Worm (Caenorhabditis elegans) whole organism, young adult: Measurements from ENCODE around the gene srt-52.
A peak's percentile ranks its signal among the peaks of the same experiment; 100 is the strongest.

Experiments used
- B0035.1 ChIP-seq: sonication (generic microtip); optimal IDR thresholded peaks from 2 replicates; lab custom pipeline; 2016; ENCODE audit warnings: missing genetic modification characterization, mild to moderate bottlenecking, missing compliant biosample characterization, missing genotype, missing genetic modification reagents
- C06A6.2 ChIP-seq: fragments of 200-800 bp; sonication (Bioruptor generic); conservative IDR thresholded peaks from 2 replicates; pipeline ENCODE4 v1.3.6; 2022; ENCODE audit warnings: missing genetic modification characterization, missing compliant biosample characterization
- F22D6.2 ChIP-seq: sonication (generic microtip); optimal IDR thresholded peaks from 2 replicates; lab custom pipeline; 2016; ENCODE audit warnings: mild to moderate bottlenecking, missing genetic modification characterization, missing compliant biosample characterization
- F57C9.4 ChIP-seq: sonication (generic microtip); optimal IDR thresholded peaks from 2 replicates; lab custom pipeline; 2017; ENCODE audit warnings: mild to moderate bottlenecking, missing genetic modification characterization, missing compliant biosample characterization
- K11D2.4 ChIP-seq: fragments of 200-800 bp; sonication (Bioruptor generic); IDR thresholded peaks from 2 replicates; pipeline ENCODE4 v1.3.6; 2022; ENCODE audit warnings: missing genetic modification reagents, missing genetic modification characterization, missing compliant biosample characterization
- Y53F4B.3 ChIP-seq: fragments of 200-800 bp; sonication (Bioruptor generic); IDR thresholded peaks from 2 replicates; pipeline ENCODE4 v1.3.6; 2022; ENCODE audit warnings: missing genetic modification reagents, missing genetic modification characterization, missing compliant biosample characterization
- bed-2 ChIP-seq: fragments of 200-800 bp; sonication (Bioruptor generic); IDR thresholded peaks from 2 replicates; pipeline ENCODE4 v1.3.6; 2022; ENCODE audit warnings: missing genetic modification reagents, missing genetic modification characterization, missing compliant biosample characterization
- cebp-2 ChIP-seq: fragments of 200-800 bp; sonication (Bioruptor generic); IDR thresholded peaks from 2 replicates; pipeline ENCODE4 v1.3.6; 2022; ENCODE audit warnings: missing genetic modification characterization, missing compliant biosample characterization
- ceh-79 ChIP-seq: sonication (generic microtip); optimal IDR thresholded peaks from 2 replicates; lab custom pipeline; 2017; ENCODE audit warnings: mild to moderate bottlenecking, missing genetic modification characterization, missing compliant biosample characterization
- die-1 ChIP-seq: sonication (generic microtip); optimal IDR thresholded peaks from 2 replicates; lab custom pipeline; 2016; ENCODE audit warnings: missing genotype, mild to moderate bottlenecking, missing genetic modification characterization, missing compliant biosample characterization
- egrh-3 ChIP-seq: fragments of 200-800 bp; sonication (Bioruptor generic); IDR thresholded peaks from 2 replicates; pipeline ENCODE4 v1.3.6; 2022; ENCODE audit warnings: missing genetic modification reagents, missing genetic modification characterization, missing compliant biosample characterization
- ekl-4 ChIP-seq: fragments of 200-800 bp; sonication (Bioruptor generic); IDR thresholded peaks from 2 replicates; pipeline ENCODE4 v1.3.6; 2022; ENCODE audit warnings: missing genetic modification reagents, missing genetic modification characterization, missing compliant biosample characterization
- gei-17 ChIP-seq: fragments of 200-800 bp; sonication (Bioruptor generic); optimal IDR thresholded peaks from 2 replicates; lab custom pipeline; 2018; ENCODE audit warnings: mild to moderate bottlenecking, missing genetic modification characterization, missing compliant biosample characterization
- hlh-12 ChIP-seq: sonication (generic microtip); optimal IDR thresholded peaks from 2 replicates; lab custom pipeline; 2016; ENCODE audit warnings: missing genetic modification characterization, missing compliant biosample characterization
- hlh-26 ChIP-seq: fragments of 200-800 bp; sonication (Bioruptor generic); conservative IDR thresholded peaks from 2 replicates; pipeline ENCODE4 v1.3.6; 2022; ENCODE audit warnings: missing genetic modification reagents, missing genetic modification characterization, missing compliant biosample characterization
- hmg-20 ChIP-seq: fragments of 200-800 bp; sonication (Bioruptor generic); IDR thresholded peaks from 2 replicates; pipeline ENCODE4 v1.3.6; 2022; ENCODE audit warnings: missing genetic modification reagents, missing genetic modification characterization, missing compliant biosample characterization
- hrde-1 ChIP-seq: sonication (generic microtip); optimal IDR thresholded peaks from 2 replicates; lab custom pipeline; 2016; ENCODE audit warnings: missing genetic modification characterization, mild to moderate bottlenecking, missing compliant biosample characterization, moderate library complexity, missing genotype, missing genetic modification reagents, borderline replicate concordance
- let-526 ChIP-seq: fragments of 200-800 bp; sonication (Bioruptor generic); IDR thresholded peaks from 2 replicates; pipeline ENCODE4 v1.3.6; 2022; ENCODE audit warnings: missing genetic modification reagents, missing genetic modification characterization, missing compliant biosample characterization
- let-607 ChIP-seq, 2 experiments: fragments of 200-800 bp in 1 of 2; sonication (Bioruptor generic) in 1 of 2; sonication (generic microtip) in 1 of 2; optimal IDR thresholded peaks; 2 replicates each; lab custom pipeline; 2016 to 2018; ENCODE audit warnings: mild to moderate bottlenecking in 2 of 2, missing compliant biosample characterization in 2 of 2, missing genetic modification characterization in 2 of 2, moderate library complexity in 2 of 2, missing genotype in 1 of 2
- lin-26 ChIP-seq: fragments of 200-800 bp; sonication (Bioruptor generic); IDR thresholded peaks from 2 replicates; pipeline ENCODE4 v1.3.6; 2022; ENCODE audit warnings: missing genetic modification reagents, missing genetic modification characterization, missing compliant biosample characterization
- lin-54 ChIP-seq: fragments of 200-800 bp; sonication (Bioruptor generic); optimal IDR thresholded peaks from 2 replicates; lab custom pipeline; 2018; ENCODE audit warnings: mild to moderate bottlenecking, missing genetic modification characterization, missing compliant biosample characterization
- mel-28 ChIP-seq: sonication (generic microtip); optimal IDR thresholded peaks from 2 replicates; lab custom pipeline; 2016; ENCODE audit warnings: borderline replicate concordance, mild to moderate bottlenecking, missing genetic modification characterization, missing compliant biosample characterization
- nfyb-1 ChIP-seq: fragments of 200-800 bp; sonication (Bioruptor generic); IDR thresholded peaks from 2 replicates; pipeline ENCODE4 v1.3.6; 2022; ENCODE audit warnings: missing genetic modification reagents, missing genetic modification characterization, missing compliant biosample characterization
- nhr-27 ChIP-seq: fragments of 200-800 bp; sonication (Bioruptor generic); optimal IDR thresholded peaks from 2 replicates; lab custom pipeline; 2018; ENCODE audit warnings: mild to moderate bottlenecking, missing genetic modification characterization, moderate library complexity, missing compliant biosample characterization
- pbrm-1 ChIP-seq: fragments of 200-800 bp; sonication (Bioruptor generic); IDR thresholded peaks from 2 replicates; pipeline ENCODE4 v1.3.6; 2022; ENCODE audit warnings: missing genetic modification reagents, missing genetic modification characterization, missing compliant biosample characterization
- repo-1 ChIP-seq: sonication (generic microtip); optimal IDR thresholded peaks from 2 replicates; lab custom pipeline; 2017; ENCODE audit warnings: mild to moderate bottlenecking, missing genetic modification characterization, missing compliant biosample characterization
- rpc-1 ChIP-seq, 2 experiments: fragments of 150-350 bp in 1 of 2; sonication (generic microtip) in 1 of 2; optimal IDR thresholded peaks; 2 replicates each; lab custom pipeline; 2014 to 2018; ENCODE audit warnings: missing biosample characterization in 1 of 2, missing genetic modification characterization in 1 of 2, missing genetic modification reagents in 1 of 2, missing genotype in 1 of 2
- snpc-1.1 ChIP-seq: sonication (generic microtip); optimal IDR thresholded peaks from 2 replicates; lab custom pipeline; 2017; ENCODE audit warnings: missing genetic modification characterization, mild to moderate bottlenecking, missing compliant biosample characterization, antibody characterized with exemption, moderate library complexity, missing genotype, missing genetic modification reagents; ENCODE audit not compliant: insufficient read depth
- snpc-4 ChIP-seq, 5 experiments: fragments of 150-350 bp in 1 of 5; sonication (generic microtip) in 4 of 5; optimal IDR thresholded peaks; 2 replicates each; lab custom pipeline; 2014 to 2018; ENCODE audit warnings: missing genetic modification characterization in 5 of 5, missing biosample characterization in 3 of 5, antibody characterized with exemption in 2 of 5, mild to moderate bottlenecking in 2 of 5, missing compliant biosample characterization in 2 of 5, missing genotype in 2 of 5, moderate library complexity in 2 of 5, missing genetic modification reagents in 1 of 5
- somi-1 ChIP-seq: fragments of 200-800 bp; sonication (Bioruptor generic); optimal IDR thresholded peaks from 2 replicates; lab custom pipeline; 2018; ENCODE audit warnings: mild to moderate bottlenecking, missing genetic modification characterization, missing compliant biosample characterization
- tbx-9 ChIP-seq: sonication (generic microtip); optimal IDR thresholded peaks from 2 replicates; lab custom pipeline; 2016; ENCODE audit warnings: borderline replicate concordance, missing genetic modification characterization, inconsistent platforms, missing compliant biosample characterization
- unc-62 ChIP-seq: fragments of 150-350 bp; optimal IDR thresholded peaks from 2 replicates; lab custom pipeline; 2014; ENCODE audit warnings: missing biosample characterization, missing genetic modification reagents, missing genetic modification characterization
- zfh-2 ChIP-seq: fragments of 200-800 bp; sonication (Bioruptor generic); conservative IDR thresholded peaks from 2 replicates; pipeline ENCODE4 v1.3.6; 2022; ENCODE audit warnings: missing genetic modification reagents, missing genetic modification characterization, missing compliant biosample characterization

The srt-52 gene

ce11 chrV:83732-84131, 27.9 kb upstream of the srt-52 start, which contains the start of gene daam-1:
TSS of gene daam-1 (minus strand) at chrV:83832.
- TF ChIP-seq ekl-4 (GFP tag; lab: Robert Waterston, UW) (no peak), mel-28 (no peak), unc-62 (GFP tag; lab: Kevin White, UChicago) (no peak), lin-54 (GFP tag; lab: Kevin White, UChicago) (no peak), tbx-9 (no peak), repo-1 (tag; lab: Kevin White, UChicago) (no peak), die-1 (tag; lab: Kevin White, UChicago) (no peak), nhr-27 (tag; lab: Kevin White, UChicago) (no peak), let-526 (no peak), pbrm-1 (GFP tag; lab: Robert Waterston, UW) (no peak), hrde-1 (tag; lab: Kevin White, UChicago) (no peak), C06A6.2 (GFP tag; lab: Robert Waterston, UW) (no peak)

ce11 chrV:68112-68511, 12.3 kb upstream of the srt-52 start:
- no peak for TF ChIP-seq let-607 (tag; optimal IDR thresholded peaks at IDR 0.05; lab: Kevin White, UChicago)
- no peak for TF ChIP-seq mel-28
- TF ChIP-seq zfh-2 (GFP tag; lab: Robert Waterston, UW), result peak; percentile 80
- peak; percentile 36; the same call in 1 of the 2 replicates for TF ChIP-seq egrh-3

- TF ChIP-seq ceh-79 (tag; lab: Kevin White, UChicago), result no peak
- TF ChIP-seq zfh-2 (GFP tag; lab: Robert Waterston, UW), result 0 out of 2 replicates have a peak, but pooled peaks have one; percentile 14
Observed at ce11 chrV:66506-66905, 10.7 kb upstream of the srt-52 start.

ce11 chrV:63887-64286, 8.0 kb upstream of the srt-52 start:
- TF ChIP-seq snpc-1.1, result peak; percentile 61
- TF ChIP-seq zfh-2 (GFP tag; lab: Robert Waterston, UW), result no peak; the same call in none of the 2 replicates
- TF ChIP-seq hlh-12 (tag; lab: Kevin White, UChicago), result no peak
- TF ChIP-seq snpc-4 (GFP tag; optimal IDR thresholded peaks at IDR 0.05; lab: Kevin White, UChicago), result no peak
- TF ChIP-seq snpc-4 (tag; optimal IDR thresholded peaks at IDR 0.05; lab: Kevin White, UChicago), result peak in 2 of 4 experiments; percentile 41 to 82
- peak; percentile 20; the same call in 1 of the 2 replicates for TF ChIP-seq K11D2.4 (GFP tag; lab: Robert Waterston, UW)
- 0 out of 2 replicates have a peak, but pooled peaks have one; percentile 18 for TF ChIP-seq bed-2
- TF ChIP-seq lin-26, result peak; percentile 62
- no peak for TF ChIP-seq Y53F4B.3 (GFP tag; lab: Robert Waterston, UW)
- TF ChIP-seq somi-1 (GFP tag; lab: Kevin White, UChicago), result no peak
- peak; percentile 72; the same call in 1 of the 2 replicates for TF ChIP-seq egrh-3
- no peak for TF ChIP-seq mel-28

ce11 chrV:58971-59370, 3.1 kb upstream of the srt-52 start, which contains the start of gene cyp-29A3:
TSS of gene cyp-29A3 (plus strand) at chrV:59239.
- no peak for TF ChIP-seq nhr-27 (tag; lab: Kevin White, UChicago)
- no peak for TF ChIP-seq hlh-26 (GFP tag; lab: Robert Waterston, UW)
- TF ChIP-seq egrh-3, result no peak
- no peak for TF ChIP-seq rpc-1 (optimal IDR thresholded peaks at IDR 0.05; lab: Kevin White, UChicago)
- no peak for TF ChIP-seq rpc-1 (tag; optimal IDR thresholded peaks at IDR 0.05; lab: Kevin White, UChicago)
- no peak for TF ChIP-seq F57C9.4 (tag; lab: Kevin White, UChicago)
- no peak for TF ChIP-seq nfyb-1
- no peak for TF ChIP-seq B0035.1 (tag; lab: Kevin White, UChicago)
- no peak for TF ChIP-seq cebp-2
- no peak for TF ChIP-seq hmg-20 (GFP tag; lab: Robert Waterston, UW)
- no peak for TF ChIP-seq F22D6.2 (tag; lab: Kevin White, UChicago)
- TF ChIP-seq gei-17, result no peak
- TF ChIP-seq, all 124 proteins: peak for 0
